Worm (Caenorhabditis elegans) whole organism, dauer: ENCODE data around the gene pcf-11.

ENCODE experiments used
- unc-62 ChIP-seq: sonication (generic microtip); optimal IDR thresholded peaks from 2 replicates; lab custom pipeline; 2017; ENCODE audit warnings: missing biosample characterization, missing genetic modification reagents, missing genetic modification characterization

The pcf-11 gene

ce11 chrIII:5017550-5017949 lies 7.2 kb upstream of the pcf-11 start, which contains the start of gene larp-1:
Gene larp-1 (minus strand): TSS chrIII:5017650.
- no peak for TF ChIP-seq unc-62 (GFP tag; lab: Kevin White, UChicago)

DNA sequence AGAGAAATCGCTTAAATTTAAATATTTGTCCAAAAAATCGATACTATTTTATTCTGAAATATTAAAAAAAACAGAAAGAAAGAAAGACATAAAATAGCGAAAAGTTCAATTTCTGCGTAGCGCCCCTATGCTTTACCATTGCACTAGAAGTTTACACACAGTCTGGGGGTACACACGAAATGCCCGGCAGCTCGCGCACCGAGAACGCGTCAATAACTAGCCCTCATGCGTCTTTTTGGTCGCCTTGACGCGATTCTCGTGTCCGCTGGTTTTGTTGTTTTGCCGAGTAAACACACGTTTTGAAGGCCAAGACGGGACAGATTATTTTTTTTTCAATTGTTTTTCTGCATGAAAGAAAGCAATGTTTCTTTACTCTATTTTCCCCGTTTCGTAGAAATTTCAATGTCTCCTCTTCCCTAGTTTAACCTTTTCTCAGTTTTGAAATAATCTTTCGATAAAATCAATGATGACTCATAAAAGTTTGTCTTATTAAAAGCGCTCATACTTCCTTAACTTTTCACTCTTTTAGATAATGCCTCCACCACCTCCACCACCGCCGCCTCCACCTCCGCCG lies 6.5 kb upstream of the pcf-11 start, which contains the start of gene wip-1:
Gene wip-1, plus strand, starts transcription at position 524 of the 574 bp plus-strand sequence.
- no peak for TF ChIP-seq unc-62 (GFP tag; lab: Kevin White, UChicago)

DNA sequence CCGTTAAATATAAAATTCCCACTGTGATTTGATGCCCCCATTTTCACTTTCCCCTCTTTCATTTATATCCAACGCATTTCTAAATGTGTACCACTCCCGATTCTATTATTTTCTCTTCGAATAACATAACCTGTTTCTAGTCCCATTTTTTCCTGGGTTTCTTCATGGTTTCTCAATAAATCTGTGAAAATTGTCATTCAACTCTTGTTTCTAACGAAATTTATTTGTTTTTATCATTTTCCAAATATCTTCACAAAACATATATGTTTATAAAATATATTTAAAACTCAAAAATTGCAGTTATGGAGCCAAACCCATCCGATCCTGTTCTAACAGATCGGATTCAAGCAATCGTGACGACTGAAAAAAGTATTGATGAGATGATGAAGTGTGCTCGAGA lies 3.8 kb upstream of the pcf-11 start, which contains the start of gene mdt-11:
Gene mdt-11, plus strand, starts transcription at position 301 of the 400 bp plus-strand sequence.
- no peak for TF ChIP-seq unc-62 (GFP tag; lab: Kevin White, UChicago)

- no peak for TF ChIP-seq unc-62 (GFP tag; lab: Kevin White, UChicago)
Measured at ce11 chrIII:5021689-5022088, 3.0 kb upstream of the pcf-11 start, which contains the start of gene R144.3. Gene R144.3 (plus strand): TSS chrIII:5021989.

- no peak for TF ChIP-seq unc-62 (GFP tag; lab: Kevin White, UChicago)
Measured at ce11 chrIII:5022964-5023363, 1.8 kb upstream of the pcf-11 start, which contains the start of gene R144.13. Gene R144.13 (plus strand): TSS chrIII:5023264.

ce11 chrIII:5023642-5024041 lies 1.1 kb upstream of the pcf-11 start:
- no peak for TF ChIP-seq unc-62 (GFP tag; lab: Kevin White, UChicago)

ce11 chrIII:5025136-5025629 lies 469 bp downstream of the pcf-11 start:
- TF ChIP-seq unc-62 (GFP tag; lab: Kevin White, UChicago): no peak

- TF ChIP-seq unc-62 (GFP tag; lab: Kevin White, UChicago): no peak
Measured at ce11 chrIII:5026366-5026765, 1.7 kb downstream of the pcf-11 start.

DNA sequence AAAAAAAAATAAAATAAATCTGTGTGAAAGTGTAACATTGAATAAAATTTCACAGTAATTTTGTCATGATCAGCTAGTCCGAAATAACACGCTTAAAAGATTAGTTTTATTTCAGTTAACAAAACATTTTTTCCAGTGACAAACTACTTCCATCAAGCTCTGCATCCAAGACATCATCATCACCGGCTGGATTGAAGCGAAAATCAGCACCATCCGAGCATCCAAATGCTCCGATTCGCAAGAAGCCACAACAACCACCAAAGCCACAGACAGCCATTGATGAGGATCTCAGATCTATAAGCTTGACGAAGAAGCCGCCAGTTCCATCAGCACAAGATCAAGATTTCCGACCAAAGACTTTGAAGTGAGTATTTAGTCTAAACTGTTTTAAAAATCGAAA lies 2.5 kb downstream of the pcf-11 start:
- TF ChIP-seq unc-62 (GFP tag; lab: Kevin White, UChicago): no peak

ce11 chrIII:5030629-5031028 lies 5.9 kb downstream of the pcf-11 start, which contains the start of gene klp-6:
Gene klp-6 (plus strand): TSS chrIII:5030929.
- no peak for TF ChIP-seq unc-62 (GFP tag; lab: Kevin White, UChicago)

ce11 chrIII:5036158-5036557 lies 11.4 kb downstream of the pcf-11 start, which contains the start of gene C45G9.6:
Gene C45G9.6 (plus strand): TSS chrIII:5036458.
- no peak for TF ChIP-seq unc-62 (GFP tag; lab: Kevin White, UChicago)

- no peak for TF ChIP-seq unc-62 (GFP tag; lab: Kevin White, UChicago)
Measured at ce11 chrIII:5042112-5042511, 17.4 kb downstream of the pcf-11 start, which contains the start of gene nlp-43. Gene nlp-43 (plus strand): TSS chrIII:5042412.

DNA sequence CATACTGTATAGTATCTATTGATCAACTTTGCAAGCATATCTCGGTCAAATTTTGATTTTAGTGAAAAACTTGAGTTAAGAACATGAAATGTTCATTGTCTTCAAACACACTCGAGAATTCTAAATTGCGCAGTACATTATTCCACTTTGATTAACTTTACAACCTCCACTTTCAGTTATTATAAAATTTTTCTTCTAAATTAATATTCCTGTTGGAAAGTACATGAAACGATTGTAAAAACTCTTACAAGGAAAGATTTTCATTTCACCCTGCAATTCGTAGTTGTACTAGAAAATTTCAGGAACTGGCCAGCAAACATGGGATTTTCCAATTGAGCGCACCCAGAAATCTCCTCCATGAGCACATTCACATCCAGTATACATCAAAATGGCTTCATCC lies 20.0 kb downstream of the pcf-11 start, which contains the start of gene C45G9.14:
Gene C45G9.14, plus strand, starts transcription at position 301 of the 400 bp plus-strand sequence.
- TF ChIP-seq unc-62 (GFP tag; lab: Kevin White, UChicago): no peak

- TF ChIP-seq unc-62 (GFP tag; lab: Kevin White, UChicago): no peak
Measured at ce11 chrIII:5047175-5047574, 22.5 kb downstream of the pcf-11 start, which contains the start of gene txbp-3. Gene txbp-3 (minus strand): TSS chrIII:5047459.

- no peak for TF ChIP-seq unc-62 (GFP tag; lab: Kevin White, UChicago)
Measured at ce11 chrIII:5047740-5048139, 23.0 kb downstream of the pcf-11 start, which contains the start of gene C45G9.5. Gene C45G9.5 (plus strand): TSS chrIII:5048117.

DNA sequence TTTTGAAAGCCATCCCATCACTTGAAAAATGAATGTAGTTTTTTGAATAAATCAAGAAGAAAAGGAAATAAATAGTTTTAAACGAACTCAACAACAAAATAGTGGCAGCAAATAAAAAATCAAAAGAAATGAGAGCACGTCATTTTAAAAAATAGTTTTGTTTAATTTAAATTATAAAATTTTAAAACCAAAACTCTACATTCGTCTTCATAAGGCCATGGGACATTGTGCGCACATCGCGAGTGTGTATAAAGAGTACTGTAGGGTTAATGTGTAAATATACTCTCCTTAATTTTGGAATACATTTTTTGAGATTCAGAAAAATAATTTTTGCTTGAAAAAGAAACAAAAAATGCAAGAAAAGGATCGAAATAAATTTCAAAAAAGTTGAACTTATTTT lies 27.2 kb downstream of the pcf-11 start, which contains the start of gene C45G9.15:
Gene C45G9.15, minus strand, starts transcription at position 101 of the 400 bp plus-strand sequence.
- no peak for TF ChIP-seq unc-62 (GFP tag; lab: Kevin White, UChicago)
